Fruit fly (Drosophila melanogaster) whole organism, embryonic: Measurements from ENCODE around the gene vas.

Experiments
- CG2129 ChIP-seq: fragments of 200-800 bp; sonication (Bioruptor generic); IDR thresholded peaks from 2 replicates; pipeline ENCODE4 v1.3.6; 2022; ENCODE audit warnings: missing biosample characterization, missing genetic modification characterization; ENCODE audit not compliant: partially characterized antibody
- TFAM ChIP-seq: fragments of 200-800 bp; sonication (Bioruptor generic); optimal IDR thresholded peaks from 2 replicates; lab custom pipeline; 2017; ENCODE audit warnings: missing biosample characterization, missing genetic modification characterization, inconsistent platforms
- ato ChIP-seq: fragments of 200-800 bp; sonication (Bioruptor generic); IDR thresholded peaks from 2 replicates; pipeline ENCODE4 v1.3.6; 2022; ENCODE audit warnings: missing biosample characterization, missing genetic modification characterization; ENCODE audit not compliant: partially characterized antibody
- kah ChIP-seq: fragments of 200-800 bp; sonication (Bioruptor generic); optimal IDR thresholded peaks from 2 replicates; lab custom pipeline; 2018; ENCODE audit warnings: missing biosample characterization, mild to moderate bottlenecking, missing genetic modification characterization
- row ChIP-seq: fragments of 200-800 bp; sonication (Bioruptor generic); IDR thresholded peaks from 3 replicates; pipeline ENCODE4 v1.3.6; 2022; ENCODE audit warnings: missing biosample characterization, missing genetic modification characterization
- usp ChIP-seq: fragments of >200 bp; optimal IDR thresholded peaks from 2 replicates; lab custom pipeline; 2017; ENCODE audit warnings: missing biosample characterization, missing genetic modification characterization
- wor ChIP-seq: fragments of 200-800 bp; sonication (Bioruptor generic); IDR thresholded peaks from 2 replicates; pipeline ENCODE4 v1.3.6; 2022; ENCODE audit warnings: missing biosample characterization, missing genetic modification characterization

dm6 chr2L:15059000-15059399 lies 2.5 kb upstream of the vas start:
- no peak for TF ChIP-seq kah (GFP tag; lab: Kevin White, UChicago)
- no peak for TF ChIP-seq usp (GFP tag; lab: Kevin White, UChicago)
- TF ChIP-seq CG2129 (GFP tag; lab: Robert Waterston, UW), result no peak
- no peak for TF ChIP-seq ato
- no peak for TF ChIP-seq TFAM (GFP tag; lab: Kevin White, UChicago)
- no peak for TF ChIP-seq wor (GFP tag; lab: Robert Waterston, UW)
- TF ChIP-seq row, result no peak
